Fruit fly (Drosophila melanogaster) whole organism, embryonic: ENCODE measurements around the gene RASSF8.

Experiments used
- Asciz ChIP-seq: fragments of 200-800 bp; sonication (Bioruptor generic); optimal IDR thresholded peaks from 2 replicates; lab custom pipeline; 2017; ENCODE audit warnings: missing biosample characterization, mild to moderate bottlenecking, missing genetic modification characterization, missing genetic modification reagents
- Blimp-1 ChIP-seq: fragments of 200-800 bp; sonication (Bioruptor generic); optimal IDR thresholded peaks from 3 replicates; lab custom pipeline; 2018; ENCODE audit warnings: missing biosample characterization, missing genetic modification characterization, mild to moderate bottlenecking, moderate library complexity, missing genetic modification reagents
- CG10321 ChIP-seq: fragments of 200-800 bp; sonication (Bioruptor generic); IDR thresholded peaks from 2 replicates; pipeline ENCODE4 v1.3.6; 2022; ENCODE audit warnings: missing biosample characterization, missing genetic modification characterization
- CG11085 ChIP-seq: fragments of 200-800 bp; sonication (Bioruptor generic); IDR thresholded peaks from 2 replicates; pipeline ENCODE4 v1.3.6; 2022; ENCODE audit warnings: missing biosample characterization, missing genetic modification characterization
- CG11456 ChIP-seq: fragments of 200-800 bp; sonication (Bioruptor generic); IDR thresholded peaks from 3 replicates; pipeline ENCODE4 v1.3.6; 2022; ENCODE audit warnings: missing biosample characterization, missing genetic modification characterization
- CG12071 ChIP-seq: fragments of 200-800 bp; sonication (Bioruptor generic); optimal IDR thresholded peaks from 3 replicates; lab custom pipeline; 2018; ENCODE audit warnings: missing biosample characterization, mild to moderate bottlenecking, missing genetic modification characterization
- CG12299 ChIP-seq: fragments of 200-800 bp; sonication (Bioruptor generic); optimal IDR thresholded peaks from 2 replicates; lab custom pipeline; 2018; ENCODE audit warnings: missing biosample characterization, mild to moderate bottlenecking, missing genetic modification characterization
- CG12659 ChIP-seq: fragments of 200-800 bp; sonication (Bioruptor generic); optimal IDR thresholded peaks from 3 replicates; lab custom pipeline; 2017; ENCODE audit warnings: mild to moderate bottlenecking, missing biosample characterization, missing genetic modification reagents, missing genetic modification characterization
- CG15514 ChIP-seq: fragments of 200-800 bp; sonication (Bioruptor generic); optimal IDR thresholded peaks from 3 replicates; lab custom pipeline; 2017; ENCODE audit warnings: missing biosample characterization, missing genetic modification characterization, mild to moderate bottlenecking, moderate library complexity, missing genetic modification reagents
- CG17359 ChIP-seq: fragments of 200-800 bp; sonication (Bioruptor generic); optimal IDR thresholded peaks from 3 replicates; lab custom pipeline; 2018; ENCODE audit warnings: missing biosample characterization, mild to moderate bottlenecking, missing genetic modification characterization, moderate library complexity
- CG17912 ChIP-seq: fragments of 200-800 bp; sonication (Bioruptor generic); optimal IDR thresholded peaks from 2 replicates; lab custom pipeline; 2018; ENCODE audit warnings: missing biosample characterization, mild to moderate bottlenecking, missing genetic modification characterization
- CG18619 ChIP-seq: fragments of 200-800 bp; sonication (Bioruptor generic); optimal IDR thresholded peaks from 3 replicates; lab custom pipeline; 2017; ENCODE audit warnings: missing biosample characterization, mild to moderate bottlenecking, missing genetic modification characterization
- CG18764 ChIP-seq: fragments of 200-800 bp; sonication (Bioruptor generic); optimal IDR thresholded peaks from 3 replicates; lab custom pipeline; 2016; ENCODE audit warnings: missing biosample characterization, missing genetic modification characterization
- CG30020 ChIP-seq: fragments of 200-800 bp; optimal IDR thresholded peaks from 2 replicates; lab custom pipeline; 2019; ENCODE audit warnings: missing biosample characterization, mild to moderate bottlenecking, missing genetic modification characterization, moderate library complexity
- CG33213 ChIP-seq: fragments of 200-800 bp; sonication (Bioruptor generic); optimal IDR thresholded peaks from 3 replicates; lab custom pipeline; 2016; ENCODE audit warnings: missing biosample characterization, missing genetic modification characterization
- CG4360 ChIP-seq: fragments of 200-800 bp; sonication (Bioruptor generic); IDR thresholded peaks from 2 replicates; pipeline ENCODE4 v1.3.6; 2022; ENCODE audit warnings: missing biosample characterization, missing genetic modification characterization
- CG4820 ChIP-seq: fragments of 200-800 bp; sonication (Bioruptor generic); optimal IDR thresholded peaks from 3 replicates; lab custom pipeline; 2016; ENCODE audit warnings: missing biosample characterization, missing genetic modification characterization
- CG6654 ChIP-seq: fragments of 200-800 bp; sonication (Bioruptor generic); optimal IDR thresholded peaks from 2 replicates; lab custom pipeline; 2017; ENCODE audit warnings: missing biosample characterization, mild to moderate bottlenecking, missing genetic modification characterization
- CG9609 ChIP-seq: fragments of 200-800 bp; sonication (Bioruptor generic); optimal IDR thresholded peaks from 3 replicates; lab custom pipeline; 2016; ENCODE audit warnings: missing biosample characterization, missing genetic modification characterization
- D19A ChIP-seq: fragments of 200-800 bp; optimal IDR thresholded peaks from 3 replicates; lab custom pipeline; 2019; ENCODE audit warnings: missing biosample characterization, mild to moderate bottlenecking, missing genetic modification characterization, moderate library complexity
- Dfd ChIP-seq, 2 experiments: fragments of >200 bp; optimal IDR thresholded peaks; 2 replicates each; lab custom pipeline; 2017; ENCODE audit warnings: missing biosample characterization in 2 of 2, missing genetic modification characterization in 2 of 2
- Dp ChIP-seq: fragments of 200-800 bp; sonication (Bioruptor generic); optimal IDR thresholded peaks from 2 replicates; lab custom pipeline; 2018; ENCODE audit warnings: missing biosample characterization, mild to moderate bottlenecking, missing genetic modification characterization, moderate library complexity
- Eip74EF ChIP-seq, 2 experiments: fragments of 200-800 bp in 1 of 2; fragments of >200 bp in 1 of 2; sonication (Bioruptor generic) in 1 of 2; optimal IDR thresholded peaks; 2 replicates each; lab custom pipeline; 2017 to 2019; ENCODE audit warnings: missing biosample characterization in 2 of 2, missing genetic modification characterization in 2 of 2, mild to moderate bottlenecking in 1 of 2, moderate library complexity in 1 of 2
- Hr78 ChIP-seq, 2 experiments: fragments of 200-800 bp in 1 of 2; fragments of >200 bp in 1 of 2; sonication (Bioruptor generic) in 1 of 2; optimal IDR thresholded peaks; 2 replicates each; lab custom pipeline; 2017 to 2019; ENCODE audit warnings: missing biosample characterization in 2 of 2, missing genetic modification characterization in 2 of 2, mild to moderate bottlenecking in 1 of 2, moderate library complexity in 1 of 2
- Lhr ChIP-seq: fragments of 200-800 bp; sonication (Bioruptor generic); optimal IDR thresholded peaks from 3 replicates; lab custom pipeline; 2017; ENCODE audit warnings: mild to moderate bottlenecking, missing biosample characterization, missing genetic modification reagents, missing genetic modification characterization
- MESR4 ChIP-seq: fragments of 200-800 bp; sonication (Bioruptor generic); optimal IDR thresholded peaks from 2 replicates; lab custom pipeline; 2018; ENCODE audit warnings: missing biosample characterization, mild to moderate bottlenecking, missing genetic modification characterization, moderate library complexity
- Max ChIP-seq: fragments of 200-800 bp; sonication (Bioruptor generic); optimal IDR thresholded peaks from 2 replicates; lab custom pipeline; 2016; ENCODE audit warnings: missing biosample characterization, mild to moderate bottlenecking, missing genetic modification characterization
- Med ChIP-seq: fragments of 200-800 bp; sonication (Bioruptor generic); peaks from one replicate; lab custom pipeline; 2016; ENCODE audit warnings: missing biosample characterization, missing genetic modification characterization, mild to moderate bottlenecking, inconsistent platforms, moderate library complexity
- Trl ChIP-seq, 3 experiments: fragments of >200 bp in 2 of 3; fragments of 200-800 bp in 1 of 3; sonication (Bioruptor generic) in 1 of 3; optimal IDR thresholded peaks; 2 replicates in 1 of 3; 3 replicates in 2 of 3; lab custom pipeline; 2016 to 2017; ENCODE audit warnings: missing biosample characterization in 1 of 3, missing genetic modification characterization in 1 of 3
- YL-1 ChIP-seq: fragments of 200-800 bp; sonication (Bioruptor generic); optimal IDR thresholded peaks from 3 replicates; lab custom pipeline; 2017; ENCODE audit warnings: missing biosample characterization, mild to moderate bottlenecking, missing genetic modification characterization
- ara ChIP-seq: fragments of 200-800 bp; sonication (Bioruptor generic); IDR thresholded peaks from 2 replicates; pipeline ENCODE4 v1.3.6; 2022; ENCODE audit warnings: missing biosample characterization, missing genetic modification characterization
- ash1 ChIP-seq: fragments of 200-800 bp; sonication (Bioruptor generic); optimal IDR thresholded peaks from 2 replicates; lab custom pipeline; 2018; ENCODE audit warnings: missing biosample characterization, mild to moderate bottlenecking, missing genetic modification characterization
- ato ChIP-seq: fragments of 200-800 bp; sonication (Bioruptor generic); IDR thresholded peaks from 2 replicates; pipeline ENCODE4 v1.3.6; 2022; ENCODE audit warnings: missing biosample characterization, missing genetic modification characterization; ENCODE audit not compliant: partially characterized antibody
- bab2 ChIP-seq: fragments of 200-800 bp; sonication (Bioruptor generic); optimal IDR thresholded peaks from 2 replicates; lab custom pipeline; 2016; ENCODE audit warnings: missing biosample characterization, missing genetic modification characterization
- br ChIP-seq: fragments of >200 bp; optimal IDR thresholded peaks from 2 replicates; lab custom pipeline; 2017
- chn ChIP-seq: fragments of 200-800 bp; sonication (Bioruptor generic); optimal IDR thresholded peaks from 2 replicates; lab custom pipeline; 2016; ENCODE audit warnings: missing biosample characterization, missing genetic modification characterization
- cwo ChIP-seq: fragments of 200-800 bp; sonication (Bioruptor generic); optimal IDR thresholded peaks from 3 replicates; lab custom pipeline; 2017; ENCODE audit warnings: missing biosample characterization, missing genetic modification characterization, mild to moderate bottlenecking, moderate library complexity, missing genetic modification reagents
- ewg ChIP-seq: fragments of 200-800 bp; sonication (Bioruptor generic); optimal IDR thresholded peaks from 3 replicates; lab custom pipeline; 2017; ENCODE audit warnings: mild to moderate bottlenecking, missing biosample characterization, missing genetic modification reagents, missing genetic modification characterization
- exex ChIP-seq: fragments of 200-800 bp; sonication (Bioruptor generic); optimal IDR thresholded peaks from 4 replicates; lab custom pipeline; 2018; ENCODE audit warnings: missing biosample characterization, mild to moderate bottlenecking, missing genetic modification characterization, moderate library complexity
- jing ChIP-seq: fragments of 200-800 bp; sonication (Bioruptor generic); optimal IDR thresholded peaks from 2 replicates; lab custom pipeline; 2018; ENCODE audit warnings: missing biosample characterization, mild to moderate bottlenecking, missing genetic modification characterization
- lilli ChIP-seq: fragments of 200-800 bp; sonication (Bioruptor generic); optimal IDR thresholded peaks from 3 replicates; lab custom pipeline; 2016; ENCODE audit warnings: missing biosample characterization, missing genetic modification characterization
- mam ChIP-seq: fragments of 200-800 bp; sonication (Bioruptor generic); optimal IDR thresholded peaks from 3 replicates; lab custom pipeline; 2016; ENCODE audit warnings: missing biosample characterization, missing genetic modification characterization
- mirr ChIP-seq: fragments of 200-800 bp; sonication (Bioruptor generic); optimal IDR thresholded peaks from 3 replicates; lab custom pipeline; 2018; ENCODE audit warnings: missing biosample characterization, mild to moderate bottlenecking, missing genetic modification characterization
- mld ChIP-seq: fragments of 200-800 bp; sonication (Bioruptor generic); IDR thresholded peaks from 3 replicates; pipeline ENCODE4 v1.3.6; 2022; ENCODE audit warnings: missing biosample characterization, missing genetic modification characterization; ENCODE audit not compliant: partially characterized antibody
- nerfin-2 ChIP-seq: fragments of 200-800 bp; sonication (Bioruptor generic); IDR thresholded peaks from 2 replicates; pipeline ENCODE4 v1.3.6; 2022; ENCODE audit warnings: missing biosample characterization, missing genetic modification characterization; ENCODE audit not compliant: partially characterized antibody
- oc ChIP-seq: fragments of 200-800 bp; sonication (Bioruptor generic); optimal IDR thresholded peaks from 2 replicates; lab custom pipeline; 2018; ENCODE audit warnings: missing biosample characterization, mild to moderate bottlenecking, missing genetic modification characterization, moderate library complexity
- salm ChIP-seq: fragments of 200-800 bp; sonication (Bioruptor generic); optimal IDR thresholded peaks from 2 replicates; lab custom pipeline; 2018; ENCODE audit warnings: missing biosample characterization, mild to moderate bottlenecking, missing genetic modification characterization
- zfh1 ChIP-seq: fragments of 200-800 bp; sonication (Bioruptor generic); IDR thresholded peaks from 3 replicates; pipeline ENCODE4 v1.3.6; 2022; ENCODE audit warnings: missing biosample characterization, missing genetic modification characterization
- zfh2 ChIP-seq: fragments of 200-800 bp; sonication (Bioruptor generic); optimal IDR thresholded peaks from 2 replicates; lab custom pipeline; 2016; ENCODE audit warnings: missing biosample characterization, missing genetic modification characterization

RASSF8 gene

DNA sequence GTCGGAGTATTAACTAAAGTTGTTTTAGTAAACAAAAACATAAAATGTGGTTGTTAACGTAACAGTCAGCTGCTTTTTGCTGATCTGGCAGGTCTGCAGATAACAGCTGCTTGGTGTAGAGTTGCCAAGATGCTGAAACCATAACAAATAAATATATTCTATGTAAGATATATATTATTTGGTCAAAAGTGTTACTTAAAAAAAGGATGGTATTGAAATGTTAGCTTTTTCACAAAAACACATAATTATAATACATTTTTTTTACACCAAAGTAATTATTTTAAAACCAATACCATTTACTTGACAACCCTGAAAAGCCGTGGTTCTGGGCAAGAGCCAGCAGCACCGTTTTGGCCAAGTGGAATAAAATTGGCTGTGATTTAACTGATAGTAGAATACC, 18.9 kb downstream of the RASSF8 start, which contains the start of the genes CG4743 and Idh3g (continued):
- TF ChIP-seq CG11456 (peak; percentile 88), exex (peak; percentile 87), YL-1 (GFP tag; lab: Kevin White, UChicago) (peak; percentile 97), CG6654 (GFP tag; lab: Kevin White, UChicago) (peak; percentile 80), bab2 (GFP tag; lab: Kevin White, UChicago) (peak; percentile 81), Eip74EF (GFP tag; optimal IDR thresholded peaks at IDR 0.05; lab: Kevin White, UChicago) (peak in 1 of 2 experiments; percentile 96), nerfin-2 (no peak), CG18764 (GFP tag; lab: Kevin White, UChicago) (peak; percentile 94), Lhr (peak; percentile 92), CG12299 (tag; lab: Kevin White, UChicago) (peak; percentile 97), CG9609 (GFP tag; lab: Kevin White, UChicago) (peak; percentile 59), Blimp-1 (GFP tag; lab: Kevin White, UChicago) (peak; percentile 96), ewg (GFP tag; lab: Kevin White, UChicago) (peak; percentile 92), CG18619 (peak; percentile 95), jing (GFP tag; lab: Kevin White, UChicago) (peak; percentile 85), CG30020 (tag; lab: Kevin White, UChicago) (peak; percentile 89), mld (GFP tag; lab: Robert Waterston, UW) (no peak), CG15514 (GFP tag; lab: Kevin White, UChicago) (peak; percentile 94), cwo (GFP tag; lab: Kevin White, UChicago) (peak; percentile 93), Asciz (GFP tag; lab: Kevin White, UChicago) (peak; percentile 92), zfh2 (GFP tag; lab: Kevin White, UChicago) (peak; percentile 78), CG4820 (GFP tag; lab: Kevin White, UChicago) (peak; percentile 96), Max (GFP tag; lab: Kevin White, UChicago) (peak; percentile 97), ara (GFP tag; lab: Robert Waterston, UW) (peak; percentile 96), chn (GFP tag; lab: Kevin White, UChicago) (peak; percentile 88), br (lab: Kevin White, UChicago) (no peak), Dfd (GFP tag; optimal IDR thresholded peaks at IDR 0.05; lab: Kevin White, UChicago) (no peak), MESR4 (GFP tag; lab: Kevin White, UChicago) (peak; percentile 71), CG12071 (peak; percentile 85), lilli (GFP tag; lab: Kevin White, UChicago) (peak; percentile 94), Trl (optimal IDR thresholded peaks at IDR 0.05; lab: Kevin White, UChicago) (no peak), Trl (GFP tag; optimal IDR thresholded peaks at IDR 0.05; lab: Kevin White, UChicago) (peak; percentile 74), CG33213 (GFP tag; lab: Kevin White, UChicago) (peak; percentile 74), Med (GFP tag; lab: Kevin White, UChicago) (peak; percentile 96), mirr (GFP tag; lab: Kevin White, UChicago) (peak; percentile 88), ato (GFP tag; lab: Robert Waterston, UW) (no peak), Dp (GFP tag; lab: Kevin White, UChicago) (peak; percentile 28), CG17359 (peak; percentile 98), zfh1 (peak; percentile 96), mam (peak; percentile 70), ash1 (peak; percentile 45), Hr78 (GFP tag; optimal IDR thresholded peaks at IDR 0.05; lab: Kevin White, UChicago) (peak in 1 of 2 experiments; percentile 86), oc (peak; percentile 97), salm (tag; lab: Kevin White, UChicago) (peak; percentile 97), CG4360 (peak; percentile 75), CG10321 (peak; percentile 79), CG12659 (GFP tag; lab: Kevin White, UChicago) (peak; percentile 98), D19A (tag; lab: Kevin White, UChicago) (peak; percentile 95), CG17912 (peak; percentile 93), CG11085 (peak; percentile 92)
